Fruit fly (Drosophila melanogaster): Measurements from ENCODE around the gene Rpn1.

dm6 chr3L:19924771-19925304 is 10.0 kb downstream of the Rpn1 start, which contains the start of gene Grasp65:
- no peak for TF ChIP-seq Crg-1 (GFP tag; optimal IDR thresholded peaks at IDR 0.05)
- no peak for TF ChIP-seq Mnt (GFP tag; optimal IDR thresholded peaks at IDR 0.05)
- TF ChIP-seq Clk (GFP tag; optimal IDR thresholded peaks at IDR 0.05): no peak
- no peak for TF ChIP-seq CG14711 (tag; optimal IDR thresholded peaks at IDR 0.05)
